Worm (Caenorhabditis elegans) whole organism, L3 larva: ENCODE results near the gene scc-1.

Experiments used
- R02D3.7 ChIP-seq: fragments of 150-350 bp; optimal IDR thresholded peaks from 2 replicates; lab custom pipeline; 2014; ENCODE audit warnings: missing biosample characterization, missing genetic modification characterization
- ZK546.5 ChIP-seq: sonication (generic microtip); optimal IDR thresholded peaks from 2 replicates; lab custom pipeline; 2017; ENCODE audit warnings: missing biosample characterization, missing genetic modification characterization
- aly-2 ChIP-seq: fragments of 150-350 bp; optimal IDR thresholded peaks from 2 replicates; lab custom pipeline; 2014; ENCODE audit warnings: missing biosample characterization, missing genetic modification characterization
- ama-1 ChIP-seq: fragments of 150-350 bp; optimal IDR thresholded peaks from 2 replicates; lab custom pipeline; 2018
- ceh-28 ChIP-seq: fragments of 150-350 bp; optimal IDR thresholded peaks from 2 replicates; lab custom pipeline; 2014; ENCODE audit warnings: missing biosample characterization, missing genetic modification reagents, missing genetic modification characterization
- ceh-82 ChIP-seq: fragments of 150-350 bp; optimal IDR thresholded peaks from 2 replicates; lab custom pipeline; 2014; ENCODE audit warnings: missing biosample characterization, missing genetic modification characterization
- ceh-9 ChIP-seq: sonication (generic microtip); optimal IDR thresholded peaks from 2 replicates; lab custom pipeline; 2018; ENCODE audit warnings: missing biosample characterization, missing genetic modification characterization
- daf-12 ChIP-seq: fragments of 150-350 bp; optimal IDR thresholded peaks from 2 replicates; lab custom pipeline; 2014; ENCODE audit warnings: missing biosample characterization, missing genetic modification reagents, missing genetic modification characterization
- egl-27 ChIP-seq: sonication (generic microtip); optimal IDR thresholded peaks from 4 replicates; lab custom pipeline; 2017; ENCODE audit warnings: missing biosample characterization, missing genetic modification reagents, missing genetic modification characterization
- egl-5 ChIP-seq: fragments of 150-350 bp; optimal IDR thresholded peaks from 2 replicates; lab custom pipeline; 2017; ENCODE audit warnings: missing biosample characterization, missing genetic modification reagents, missing genetic modification characterization, inconsistent platforms
- elt-1 ChIP-seq: fragments of 150-350 bp; optimal IDR thresholded peaks from 2 replicates; lab custom pipeline; 2014; ENCODE audit warnings: missing biosample characterization, missing genetic modification characterization
- elt-2 ChIP-seq: sonication (generic microtip); optimal IDR thresholded peaks from 2 replicates; lab custom pipeline; 2016; ENCODE audit warnings: missing genetic modification reagents, mild to moderate bottlenecking, missing genetic modification characterization, missing compliant biosample characterization
- eor-1 ChIP-seq, 2 experiments: fragments of 150-350 bp; optimal IDR thresholded peaks; 2 replicates each; lab custom pipeline; 2014 to 2018; ENCODE audit warnings: missing biosample characterization in 2 of 2, missing genetic modification characterization in 2 of 2
- fkh-2 ChIP-seq: fragments of 150-350 bp; optimal IDR thresholded peaks from 2 replicates; lab custom pipeline; 2014; ENCODE audit warnings: missing biosample characterization, missing genetic modification reagents, missing genetic modification characterization
- fos-1 ChIP-seq: fragments of 150-350 bp; optimal IDR thresholded peaks from 2 replicates; lab custom pipeline; 2014; ENCODE audit warnings: missing biosample characterization, missing genetic modification characterization
- hmg-11 ChIP-seq: sonication (generic microtip); optimal IDR thresholded peaks from 2 replicates; lab custom pipeline; 2016; ENCODE audit warnings: missing genetic modification characterization, missing compliant biosample characterization
- lin-15B ChIP-seq: fragments of 150-350 bp; optimal IDR thresholded peaks from 2 replicates; lab custom pipeline; 2014; ENCODE audit warnings: missing biosample characterization, missing genetic modification characterization
- lin-39 ChIP-seq: fragments of 150-350 bp; optimal IDR thresholded peaks from 2 replicates; lab custom pipeline; 2018; ENCODE audit warnings: missing biosample characterization, missing genetic modification reagents, missing genetic modification characterization
- lsy-12 ChIP-seq: sonication (generic microtip); optimal IDR thresholded peaks from 2 replicates; lab custom pipeline; 2016; ENCODE audit warnings: mild to moderate bottlenecking, missing genetic modification characterization, missing compliant biosample characterization
- mdl-1 ChIP-seq: fragments of 150-350 bp; optimal IDR thresholded peaks from 2 replicates; lab custom pipeline; 2014; ENCODE audit warnings: missing biosample characterization, missing genetic modification characterization
- mml-1 ChIP-seq: fragments of 150-350 bp; sonication (generic microtip); optimal IDR thresholded peaks from 3 replicates; lab custom pipeline; 2014; ENCODE audit warnings: missing biosample characterization, missing genetic modification characterization
- nfya-1 ChIP-seq: sonication (generic microtip); optimal IDR thresholded peaks from 2 replicates; lab custom pipeline; 2017; ENCODE audit warnings: missing genetic modification characterization, mild to moderate bottlenecking, missing compliant biosample characterization, antibody characterized with exemption, moderate library complexity; ENCODE audit not compliant: insufficient read depth
- nhr-11 ChIP-seq: fragments of 150-350 bp; optimal IDR thresholded peaks from 2 replicates; lab custom pipeline; 2014; ENCODE audit warnings: missing biosample characterization, missing genetic modification characterization
- nhr-23 ChIP-seq: fragments of 150-350 bp; optimal IDR thresholded peaks from 2 replicates; lab custom pipeline; 2014; ENCODE audit warnings: missing biosample characterization, missing genetic modification reagents, missing genetic modification characterization
- nhr-237 ChIP-seq: fragments of 150-350 bp; optimal IDR thresholded peaks from 2 replicates; lab custom pipeline; 2014; ENCODE audit warnings: missing biosample characterization, missing genetic modification characterization
- nhr-25 ChIP-seq: sonication (generic microtip); optimal IDR thresholded peaks from 2 replicates; lab custom pipeline; 2017; ENCODE audit warnings: missing biosample characterization, missing genetic modification characterization
- nhr-43 ChIP-seq: sonication (generic microtip); optimal IDR thresholded peaks from 2 replicates; lab custom pipeline; 2016; ENCODE audit warnings: mild to moderate bottlenecking, missing genetic modification characterization, missing compliant biosample characterization; ENCODE audit not compliant: poor library complexity, severe bottlenecking
- nhr-76 ChIP-seq: fragments of 150-350 bp; sonication (generic microtip); optimal IDR thresholded peaks from 5 replicates; lab custom pipeline; 2014; ENCODE audit warnings: missing biosample characterization, missing genetic modification characterization
- pha-4 ChIP-seq: fragments of 150-350 bp; optimal IDR thresholded peaks from 2 replicates; lab custom pipeline; 2014; ENCODE audit warnings: missing biosample characterization, missing genetic modification reagents, missing genetic modification characterization
- skn-1 ChIP-seq: fragments of 150-350 bp; optimal IDR thresholded peaks from 2 replicates; lab custom pipeline; 2014; ENCODE audit warnings: missing biosample characterization, missing genetic modification characterization
- snpc-4 ChIP-seq: fragments of 150-350 bp; optimal IDR thresholded peaks from 2 replicates; lab custom pipeline; 2014; ENCODE audit warnings: missing biosample characterization, missing genetic modification characterization
- tbx-2 ChIP-seq: sonication (generic microtip); optimal IDR thresholded peaks from 2 replicates; lab custom pipeline; 2016; ENCODE audit warnings: mild to moderate bottlenecking, missing genetic modification characterization, missing compliant biosample characterization
- unc-39 ChIP-seq: sonication (generic microtip); optimal IDR thresholded peaks from 4 replicates; lab custom pipeline; 2017; ENCODE audit warnings: missing biosample characterization, missing genetic modification characterization
- zag-1 ChIP-seq: fragments of 150-350 bp; optimal IDR thresholded peaks from 2 replicates; lab custom pipeline; 2014; ENCODE audit warnings: missing biosample characterization, missing genetic modification characterization
- ztf-11 ChIP-seq: fragments of 150-350 bp; optimal IDR thresholded peaks from 2 replicates; lab custom pipeline; 2014; ENCODE audit warnings: missing biosample characterization, missing genetic modification characterization

The scc-1 gene

DNA sequence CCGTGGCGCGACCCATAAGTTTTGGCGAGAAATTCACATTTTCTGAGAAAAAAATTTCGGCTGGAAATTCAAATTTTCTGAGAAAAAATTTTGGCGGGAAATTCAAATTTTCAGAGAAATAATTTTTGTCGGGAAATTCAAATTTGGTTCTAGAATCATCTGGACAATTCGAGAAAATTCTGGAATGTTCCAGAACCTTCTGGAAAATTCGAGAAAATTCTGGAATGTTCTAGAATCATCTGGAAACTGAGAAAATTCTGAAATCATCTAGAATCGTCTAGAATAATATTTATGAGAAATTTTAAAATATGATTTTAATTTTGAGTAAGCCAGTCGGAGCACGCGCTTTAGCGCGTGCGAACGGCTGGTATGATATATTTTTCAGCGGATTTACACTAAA lies 13.7 kb upstream of the scc-1 start:
- TF ChIP-seq mml-1 (tag; lab: Kevin White, UChicago), result no peak
- TF ChIP-seq aly-2 (tag; lab: Kevin White, UChicago), result no peak
- no peak for TF ChIP-seq nhr-11 (tag; lab: Kevin White, UChicago)
- no peak for TF ChIP-seq egl-5 (tag; lab: Kevin White, UChicago)
- no peak for TF ChIP-seq eor-1 (tag; optimal IDR thresholded peaks at IDR 0.05; lab: Kevin White, UChicago)
- no peak for TF ChIP-seq ZK546.5 (tag; lab: Kevin White, UChicago)
- no peak for TF ChIP-seq elt-1

DNA sequence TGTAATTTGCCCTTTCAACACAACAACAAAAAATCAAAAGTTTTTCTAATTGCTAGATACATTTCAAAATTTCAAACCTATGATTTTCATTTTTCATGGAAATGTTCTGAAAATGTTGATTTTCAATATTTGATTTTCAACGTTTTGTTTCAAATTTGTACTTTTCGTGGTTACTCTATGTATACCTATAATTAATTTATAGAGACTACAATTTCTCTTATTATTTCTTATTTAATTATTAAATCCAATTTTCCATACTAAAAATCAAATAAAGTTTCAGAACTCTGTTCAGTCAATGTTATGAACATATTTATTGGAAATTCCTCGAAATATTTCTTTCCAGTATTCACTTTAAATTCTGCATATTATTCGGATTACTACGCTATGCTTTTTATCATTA lies 11.6 kb upstream of the scc-1 start, which contains the start of gene sre-39:
Gene sre-39 (plus strand): TSS at position 301 of the 400 bp plus-strand sequence.
- TF ChIP-seq zag-1 (tag; lab: Kevin White, UChicago), result no peak
- no peak for TF ChIP-seq unc-39 (tag; lab: Kevin White, UChicago)
- TF ChIP-seq pha-4 (tag; lab: Kevin White, UChicago), result no peak
- no peak for TF ChIP-seq R02D3.7 (tag; lab: Kevin White, UChicago)
- no peak for TF ChIP-seq ztf-11 (tag; lab: Kevin White, UChicago)
- no peak for TF ChIP-seq ceh-9 (tag; lab: Kevin White, UChicago)
- no peak for TF ChIP-seq nhr-11 (tag; lab: Kevin White, UChicago)
- no peak for TF ChIP-seq nfya-1 (tag; lab: Kevin White, UChicago)
- no peak for TF ChIP-seq tbx-2 (tag; lab: Kevin White, UChicago)
- TF ChIP-seq mml-1 (tag; lab: Kevin White, UChicago), result no peak
- no peak for TF ChIP-seq ama-1
- no peak for TF ChIP-seq aly-2 (tag; lab: Kevin White, UChicago)

DNA sequence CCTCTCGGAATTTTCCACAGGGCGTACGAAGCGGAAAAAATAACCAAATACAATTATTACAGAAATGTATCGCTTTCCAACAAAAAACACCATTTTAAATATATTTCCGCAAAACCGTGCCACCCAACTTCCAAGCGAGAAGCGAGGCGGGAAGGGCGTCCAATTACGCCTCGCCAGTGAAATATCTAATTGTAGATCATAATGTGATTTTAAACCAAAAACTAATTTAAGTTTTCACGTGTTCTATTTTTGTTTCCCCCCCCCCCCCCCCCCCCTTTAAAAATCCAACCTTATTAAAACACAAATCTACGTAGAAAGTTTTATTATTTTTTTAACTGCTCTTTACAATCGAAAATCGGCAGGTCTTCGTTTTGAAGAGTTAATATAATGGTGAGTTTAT lies 9.0 kb upstream of the scc-1 start, which contains the start of gene F10G7.12:
Gene F10G7.12 (plus strand): TSS at position 301 of the 400 bp plus-strand sequence.
- TF ChIP-seq hmg-11 (tag; lab: Kevin White, UChicago) (no peak), nhr-11 (tag; lab: Kevin White, UChicago) (no peak), fos-1 (tag; lab: Kevin White, UChicago) (no peak), mdl-1 (tag; lab: Kevin White, UChicago) (no peak), elt-2 (no peak), elt-1 (no peak), eor-1 (tag; optimal IDR thresholded peaks at IDR 0.05; lab: Kevin White, UChicago) (no peak), ceh-82 (tag; lab: Kevin White, UChicago) (no peak), daf-12 (tag; lab: Kevin White, UChicago) (no peak), nhr-76 (tag; lab: Kevin White, UChicago) (no peak), nhr-43 (tag; lab: Kevin White, UChicago) (no peak)

DNA sequence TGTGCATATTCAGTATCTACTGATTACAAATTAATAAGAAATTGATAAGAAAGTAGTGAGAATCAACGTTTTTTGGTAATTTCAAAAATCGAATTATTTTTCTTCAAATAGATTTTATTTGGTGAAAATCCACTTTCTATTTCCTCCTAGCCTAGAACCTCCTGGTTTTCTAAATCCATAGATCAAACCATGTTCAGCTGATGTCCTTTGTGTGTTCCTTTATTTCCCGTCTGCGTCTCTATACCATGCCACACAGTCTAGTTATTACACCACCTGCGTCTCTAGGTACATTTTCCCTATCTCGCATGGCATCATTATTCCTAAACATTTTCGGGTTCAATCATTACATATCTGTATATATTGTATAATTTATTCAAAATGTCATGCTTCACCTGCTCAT lies 5.4 kb upstream of the scc-1 start, which contains the start of gene F10G7.5:
Gene F10G7.5 (plus strand): TSS at position 286 of the 400 bp plus-strand sequence.
- TF ChIP-seq nhr-76 (tag; lab: Kevin White, UChicago) (no peak), lin-39 (tag; lab: Kevin White, UChicago) (no peak), elt-2 (peak; percentile 58), zag-1 (tag; lab: Kevin White, UChicago) (no peak), nhr-25 (tag; lab: Kevin White, UChicago) (no peak), fkh-2 (tag; lab: Kevin White, UChicago) (no peak), nfya-1 (tag; lab: Kevin White, UChicago) (peak; percentile 31), skn-1 (tag; lab: Kevin White, UChicago) (no peak), ceh-9 (tag; lab: Kevin White, UChicago) (no peak)

DNA sequence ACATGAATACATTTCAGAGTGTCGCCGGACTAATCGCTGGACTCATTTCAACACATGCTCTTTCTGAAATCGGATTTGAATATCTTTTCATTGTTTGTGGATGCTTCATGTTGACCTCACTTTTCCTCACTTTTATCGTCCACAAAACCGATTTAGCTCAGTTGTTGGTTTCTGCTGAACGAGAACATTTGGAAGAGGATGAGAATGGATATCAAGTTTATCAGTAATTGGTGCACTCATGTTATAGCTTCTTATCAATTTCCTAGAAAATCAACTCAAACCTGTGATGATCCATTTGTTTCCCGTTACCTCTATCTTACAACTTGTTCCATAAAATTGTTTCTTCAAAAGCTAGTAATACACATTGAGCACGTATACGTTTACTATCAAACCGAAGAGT lies 2.5 kb upstream of the scc-1 start:
- no peak for TF ChIP-seq egl-27
- TF ChIP-seq nhr-43 (tag; lab: Kevin White, UChicago), result peak; percentile 12
- TF ChIP-seq nhr-237 (tag; lab: Kevin White, UChicago), result no peak

DNA sequence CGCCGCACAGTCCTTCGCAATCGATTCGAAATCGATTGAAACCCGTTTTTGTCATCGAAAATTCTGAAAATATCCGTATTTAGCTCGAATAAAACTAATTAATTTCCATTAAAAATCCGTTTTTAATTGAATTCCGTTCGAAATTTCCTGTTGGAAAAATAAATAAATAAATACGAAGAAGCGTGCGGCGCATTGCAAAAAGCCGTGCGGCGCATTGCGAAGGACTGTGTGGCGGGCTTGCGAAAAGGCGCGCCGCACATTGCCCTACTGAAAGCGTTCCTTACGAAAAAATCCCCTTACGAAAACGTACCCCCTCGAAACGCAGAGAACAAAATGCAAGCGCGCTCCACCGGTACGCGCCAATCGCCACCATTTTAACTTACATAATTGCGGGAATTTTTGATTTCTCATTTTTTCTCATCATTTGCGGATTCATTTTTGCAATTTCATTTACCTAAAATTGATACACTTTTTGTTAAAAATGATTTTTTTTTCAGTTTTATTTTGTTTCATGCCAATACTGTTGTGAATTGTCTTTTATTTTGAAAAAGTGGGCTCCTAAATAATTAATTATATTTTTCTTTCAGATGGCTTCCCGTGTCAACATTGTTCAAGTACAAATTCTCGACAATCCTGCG lies 3.1 kb downstream of the scc-1 start, which contains the start of gene unc-85:
Gene unc-85 (plus strand): TSS at position 588 of the 638 bp plus-strand sequence.
- TF ChIP-seq lin-15B (tag; lab: Kevin White, UChicago) (peak; percentile 80), nhr-43 (tag; lab: Kevin White, UChicago) (peak; percentile 46), hmg-11 (tag; lab: Kevin White, UChicago) (peak; percentile 48), lsy-12 (peak; percentile 94), nhr-23 (tag; lab: Kevin White, UChicago) (peak; percentile 21), nfya-1 (tag; lab: Kevin White, UChicago) (peak; percentile 78), lin-39 (tag; lab: Kevin White, UChicago) (peak; percentile 24), elt-2 (peak; percentile 67), snpc-4 (peak; percentile 33), R02D3.7 (tag; lab: Kevin White, UChicago) (peak; percentile 62), ceh-28 (peak; percentile 63), tbx-2 (tag; lab: Kevin White, UChicago) (peak; percentile 32), nhr-25 (tag; lab: Kevin White, UChicago) (peak; percentile 45), pha-4 (tag; lab: Kevin White, UChicago) (peak; percentile 51)
